Worm (Caenorhabditis elegans) whole organism, L1 larva: ENCODE data around the gene K07B1.4.

Experiments
- C04F5.9 ChIP-seq: sonication (generic microtip); optimal IDR thresholded peaks from 2 replicates; lab custom pipeline; 2016; ENCODE audit warnings: missing genetic modification characterization, missing compliant biosample characterization
- C16A3.4 ChIP-seq: fragments of 150-350 bp; optimal IDR thresholded peaks from 2 replicates; lab custom pipeline; 2014; ENCODE audit warnings: missing biosample characterization, missing genetic modification characterization
- aha-1 ChIP-seq: fragments of 150-350 bp; optimal IDR thresholded peaks from 2 replicates; lab custom pipeline; 2014; ENCODE audit warnings: missing biosample characterization, missing genetic modification characterization
- alr-1 ChIP-seq: fragments of 200-800 bp; sonication (Bioruptor generic); optimal IDR thresholded peaks from 2 replicates; lab custom pipeline; 2018; ENCODE audit warnings: borderline replicate concordance, mild to moderate bottlenecking, missing genetic modification characterization, missing compliant biosample characterization
- aly-2 ChIP-seq: fragments of 150-350 bp; optimal IDR thresholded peaks from 2 replicates; lab custom pipeline; 2014; ENCODE audit warnings: missing biosample characterization, missing genetic modification characterization
- ama-1 ChIP-seq: fragments of 150-350 bp; optimal IDR thresholded peaks from 2 replicates; lab custom pipeline; 2014
- blmp-1 ChIP-seq: fragments of 150-350 bp; optimal IDR thresholded peaks from 2 replicates; lab custom pipeline; 2014; ENCODE audit warnings: missing biosample characterization, missing genetic modification characterization
- ceh-90 ChIP-seq: sonication (generic microtip); optimal IDR thresholded peaks from 2 replicates; lab custom pipeline; 2016; ENCODE audit warnings: missing genetic modification characterization, missing compliant biosample characterization
- ces-1 ChIP-seq: fragments of 150-350 bp; optimal IDR thresholded peaks from 2 replicates; lab custom pipeline; 2014; ENCODE audit warnings: missing biosample characterization, missing genetic modification reagents, missing genetic modification characterization
- efl-3 ChIP-seq: fragments of 200-800 bp; sonication (Bioruptor generic); optimal IDR thresholded peaks from 2 replicates; lab custom pipeline; 2018; ENCODE audit warnings: mild to moderate bottlenecking, missing genetic modification characterization, missing compliant biosample characterization
- egl-13 ChIP-seq: sonication (generic microtip); optimal IDR thresholded peaks from 2 replicates; lab custom pipeline; 2016; ENCODE audit warnings: missing genotype, missing genetic modification reagents, missing genetic modification characterization, missing compliant biosample characterization
- elt-2 ChIP-seq: sonication (generic microtip); optimal IDR thresholded peaks from 2 replicates; lab custom pipeline; 2016; ENCODE audit warnings: missing genetic modification characterization, mild to moderate bottlenecking, inconsistent platforms, missing compliant biosample characterization, missing genetic modification reagents
- elt-3 ChIP-seq, 6 experiments: fragments of 150-350 bp in 1 of 6; sonication (generic microtip); optimal IDR thresholded peaks; 2 replicates each; lab custom pipeline; 2017 to 2018; ENCODE audit warnings: missing biosample characterization in 6 of 6, missing genetic modification characterization in 6 of 6, inconsistent platforms in 1 of 6
- ets-5 ChIP-seq: fragments of 200-800 bp; sonication (Bioruptor generic); IDR thresholded peaks from 2 replicates; pipeline ENCODE4 v1.3.6; 2022; ENCODE audit warnings: missing genetic modification characterization, missing compliant biosample characterization
- fkh-10 ChIP-seq: sonication (generic microtip); optimal IDR thresholded peaks from 2 replicates; lab custom pipeline; 2017; ENCODE audit warnings: missing biosample characterization, missing genetic modification reagents, missing genetic modification characterization
- grh-1 ChIP-seq: fragments of 200-800 bp; sonication (Bioruptor generic); IDR thresholded peaks from 2 replicates; pipeline ENCODE4 v1.3.6; 2022; ENCODE audit warnings: missing genetic modification reagents, missing genetic modification characterization, missing compliant biosample characterization
- hlh-4 ChIP-seq: sonication (generic microtip); optimal IDR thresholded peaks from 2 replicates; lab custom pipeline; 2016; ENCODE audit warnings: mild to moderate bottlenecking, missing genetic modification characterization, missing compliant biosample characterization
- hpl-2 ChIP-seq: fragments of 150-350 bp; optimal IDR thresholded peaks from 2 replicates; lab custom pipeline; 2014; ENCODE audit warnings: missing biosample characterization, missing genetic modification reagents, missing genetic modification characterization
- irx-1 ChIP-seq: sonication (generic microtip); optimal IDR thresholded peaks from 2 replicates; lab custom pipeline; 2016; ENCODE audit warnings: missing genetic modification characterization, missing compliant biosample characterization
- isw-1 ChIP-seq: fragments of 200-800 bp; sonication (Bioruptor generic); IDR thresholded peaks from 2 replicates; pipeline ENCODE4 v1.3.6; 2022; ENCODE audit warnings: missing genetic modification characterization, missing compliant biosample characterization
- jun-1 ChIP-seq: fragments of 150-350 bp; optimal IDR thresholded peaks from 2 replicates; lab custom pipeline; 2014; ENCODE audit warnings: missing biosample characterization, missing genetic modification reagents, missing genetic modification characterization
- lin-13 ChIP-seq: fragments of 150-350 bp; optimal IDR thresholded peaks from 2 replicates; lab custom pipeline; 2014; ENCODE audit warnings: missing biosample characterization, missing genetic modification reagents, missing genetic modification characterization
- lin-14 ChIP-seq: fragments of 200-800 bp; sonication (Bioruptor generic); optimal IDR thresholded peaks from 2 replicates; lab custom pipeline; 2018; ENCODE audit warnings: mild to moderate bottlenecking, missing genetic modification characterization, moderate library complexity, missing compliant biosample characterization
- lin-35 ChIP-seq, 2 experiments: fragments of 150-350 bp; optimal IDR thresholded peaks; 2 replicates each; lab custom pipeline; 2014; ENCODE audit warnings: missing biosample characterization in 2 of 2, missing genetic modification characterization in 2 of 2, missing genetic modification reagents in 2 of 2
- mab-9 ChIP-seq: fragments of 200-800 bp; sonication (Bioruptor generic); IDR thresholded peaks from 2 replicates; pipeline ENCODE4 v1.3.6; 2022; ENCODE audit warnings: missing genetic modification reagents, missing genetic modification characterization, missing compliant biosample characterization
- mef-2 ChIP-seq: fragments of 150-350 bp; optimal IDR thresholded peaks from 2 replicates; lab custom pipeline; 2014; ENCODE audit warnings: missing biosample characterization, missing genetic modification characterization
- mep-1 ChIP-seq: fragments of 150-350 bp; optimal IDR thresholded peaks from 2 replicates; lab custom pipeline; 2014; ENCODE audit warnings: missing biosample characterization, missing genetic modification characterization
- nhr-11 ChIP-seq: fragments of 150-350 bp; optimal IDR thresholded peaks from 2 replicates; lab custom pipeline; 2014; ENCODE audit warnings: missing biosample characterization, missing genetic modification characterization
- nhr-19 ChIP-seq: fragments of 200-800 bp; sonication (Bioruptor generic); conservative IDR thresholded peaks from 2 replicates; pipeline ENCODE4 v1.3.6; 2022; ENCODE audit warnings: missing genetic modification characterization, missing compliant biosample characterization
- nhr-20 ChIP-seq: sonication (generic microtip); optimal IDR thresholded peaks from 2 replicates; lab custom pipeline; 2016; ENCODE audit warnings: mild to moderate bottlenecking, missing genetic modification characterization, missing compliant biosample characterization
- nhr-28 ChIP-seq: fragments of 150-350 bp; optimal IDR thresholded peaks from 2 replicates; lab custom pipeline; 2014; ENCODE audit warnings: missing biosample characterization, missing genetic modification characterization
- nhr-47 ChIP-seq: sonication (generic microtip); optimal IDR thresholded peaks from 2 replicates; lab custom pipeline; 2016; ENCODE audit warnings: mild to moderate bottlenecking, missing genetic modification characterization, moderate library complexity, missing compliant biosample characterization
- nhr-71 ChIP-seq: sonication (generic microtip); optimal IDR thresholded peaks from 2 replicates; lab custom pipeline; 2016; ENCODE audit warnings: mild to moderate bottlenecking, missing genetic modification characterization, moderate library complexity, missing compliant biosample characterization
- nhr-76 ChIP-seq: sonication (generic microtip); optimal IDR thresholded peaks from 2 replicates; lab custom pipeline; 2017; ENCODE audit warnings: missing biosample characterization, missing genetic modification characterization
- nhr-84 ChIP-seq: sonication (generic microtip); optimal IDR thresholded peaks from 2 replicates; lab custom pipeline; 2017; ENCODE audit warnings: missing biosample characterization, missing genetic modification characterization
- nhr-85 ChIP-seq: sonication (generic microtip); peaks from one replicate; lab custom pipeline; 2016; ENCODE audit warnings: missing genetic modification characterization, inconsistent platforms, missing compliant biosample characterization
- nhr-90 ChIP-seq: sonication (generic microtip); optimal IDR thresholded peaks from 2 replicates; lab custom pipeline; 2016; ENCODE audit warnings: mild to moderate bottlenecking, missing genetic modification characterization, missing compliant biosample characterization; ENCODE audit not compliant: poor library complexity
- pag-3 ChIP-seq: sonication (generic microtip); optimal IDR thresholded peaks from 2 replicates; lab custom pipeline; 2017; ENCODE audit warnings: missing genetic modification characterization, mild to moderate bottlenecking, missing compliant biosample characterization, antibody characterized with exemption, borderline replicate concordance; ENCODE audit not compliant: insufficient read depth
- pqm-1 ChIP-seq: sonication (generic microtip); optimal IDR thresholded peaks from 3 replicates; lab custom pipeline; 2017; ENCODE audit warnings: missing biosample characterization, missing genetic modification characterization
- rnt-1 ChIP-seq: sonication (generic microtip); optimal IDR thresholded peaks from 2 replicates; lab custom pipeline; 2016; ENCODE audit warnings: mild to moderate bottlenecking, missing genetic modification characterization, moderate library complexity, missing compliant biosample characterization
- skn-1 ChIP-seq: fragments of 150-350 bp; optimal IDR thresholded peaks from 2 replicates; lab custom pipeline; 2014; ENCODE audit warnings: missing biosample characterization, missing genetic modification characterization
- snu-23 ChIP-seq: sonication (generic microtip); optimal IDR thresholded peaks from 2 replicates; lab custom pipeline; 2016; ENCODE audit warnings: missing genetic modification characterization, missing compliant biosample characterization
- sox-4 ChIP-seq: sonication (generic microtip); optimal IDR thresholded peaks from 2 replicates; lab custom pipeline; 2016; ENCODE audit warnings: missing genetic modification characterization, missing compliant biosample characterization
- tlp-1 ChIP-seq: fragments of 150-350 bp; optimal IDR thresholded peaks from 2 replicates; lab custom pipeline; 2014; ENCODE audit warnings: missing biosample characterization, missing genetic modification characterization
- unc-30 ChIP-seq: sonication (generic microtip); optimal IDR thresholded peaks from 2 replicates; lab custom pipeline; 2017; ENCODE audit warnings: missing biosample characterization, missing genetic modification characterization
- unc-86 ChIP-seq: sonication (generic microtip); optimal IDR thresholded peaks from 2 replicates; lab custom pipeline; 2016; ENCODE audit warnings: missing genetic modification characterization, missing compliant biosample characterization
- unc-98 ChIP-seq: fragments of 200-800 bp; sonication (Bioruptor generic); IDR thresholded peaks from 2 replicates; pipeline ENCODE4 v1.3.6; 2022; ENCODE audit warnings: missing genetic modification characterization, missing compliant biosample characterization
- vab-15 ChIP-seq: sonication (generic microtip); optimal IDR thresholded peaks from 2 replicates; lab custom pipeline; 2017; ENCODE audit warnings: missing genotype, mild to moderate bottlenecking, missing genetic modification characterization, missing compliant biosample characterization
- zag-1 ChIP-seq: fragments of 150-350 bp; optimal IDR thresholded peaks from 2 replicates; lab custom pipeline; 2014; ENCODE audit warnings: missing biosample characterization, missing genetic modification characterization
- ztf-11 ChIP-seq, 2 experiments: sonication (generic microtip); optimal IDR thresholded peaks; 2 replicates each; lab custom pipeline; 2016 to 2017; ENCODE audit warnings: missing genetic modification characterization in 2 of 2, missing biosample characterization in 1 of 2, missing compliant biosample characterization in 1 of 2
- ztf-4 ChIP-seq: fragments of 150-350 bp; optimal IDR thresholded peaks from 2 replicates; lab custom pipeline; 2014; ENCODE audit warnings: missing biosample characterization, missing genetic modification characterization

Gene K07B1.4

ce11 chrV:9343629-9344624, 15.2 kb downstream of the K07B1.4 start, which contains the start of gene tos-1 (continued):
- 0 out of 2 replicates have a peak, but pooled peaks have one; percentile 69 for TF ChIP-seq ets-5 (GFP tag; lab: Robert Waterston, UW)
- TF ChIP-seq tlp-1 (tag; lab: Kevin White, UChicago) = no peak
- TF ChIP-seq efl-3 (GFP tag; lab: Kevin White, UChicago) = peak; percentile 70
- peak; percentile 97 for TF ChIP-seq unc-98 (GFP tag; lab: Robert Waterston, UW)
- peak; percentile 99 for TF ChIP-seq ama-1
- TF ChIP-seq unc-86 = peak; percentile 100
- peak; percentile 73 for TF ChIP-seq hlh-4 (tag; lab: Kevin White, UChicago)
- TF ChIP-seq elt-2 (tag; lab: Kevin White, UChicago) = peak; percentile 98
- no peak for TF ChIP-seq unc-30
- peak; percentile 85 for TF ChIP-seq nhr-76 (tag; lab: Kevin White, UChicago)
- peak; percentile 89 for TF ChIP-seq C04F5.9 (tag; lab: Kevin White, UChicago)
- peak; percentile 98 for TF ChIP-seq nhr-19
- peak; percentile 98 for TF ChIP-seq irx-1 (tag; lab: Kevin White, UChicago)
- TF ChIP-seq blmp-1 (tag; lab: Kevin White, UChicago) = peak; percentile 72
- peak; percentile 14 for TF ChIP-seq mef-2
- peak; percentile 72 for TF ChIP-seq nhr-28 (tag; lab: Kevin White, UChicago)
- no peak for TF ChIP-seq alr-1 (tag; lab: Kevin White, UChicago)
- TF ChIP-seq jun-1 (tag; lab: Kevin White, UChicago) = peak; percentile 99
- peak; percentile 97 for TF ChIP-seq nhr-11
- TF ChIP-seq isw-1 (GFP tag; lab: Robert Waterston, UW) = peak; percentile 99
- TF ChIP-seq ztf-4 = peak; percentile 95
- TF ChIP-seq pqm-1 (tag; lab: Kevin White, UChicago) = no peak
- TF ChIP-seq nhr-90 (tag; lab: Kevin White, UChicago) = peak; percentile 99
- peak; percentile 7 for TF ChIP-seq pag-3 (tag; lab: Kevin White, UChicago)
- peak; percentile 71 for TF ChIP-seq nhr-84 (tag; lab: Kevin White, UChicago)
- TF ChIP-seq vab-15 (tag; lab: Kevin White, UChicago) = peak; percentile 97
- no peak for TF ChIP-seq ces-1
- peak; percentile 35 for TF ChIP-seq ceh-90 (tag; lab: Kevin White, UChicago)
- peak; percentile 99 for TF ChIP-seq egl-13
- TF ChIP-seq hpl-2 (GFP tag; lab: Kevin White, UChicago) = peak; percentile 95
- peak; percentile 97 for TF ChIP-seq sox-4 (tag; lab: Kevin White, UChicago)
- TF ChIP-seq snu-23 (GFP tag; lab: Kevin White, UChicago) = peak; percentile 100
- TF ChIP-seq grh-1 (GFP tag; lab: Robert Waterston, UW) = peak; percentile 99
- peak; percentile 100 for TF ChIP-seq nhr-85 (tag; lab: Kevin White, UChicago)
- peak; percentile 100 for TF ChIP-seq nhr-20 (tag; lab: Kevin White, UChicago)
- peak; percentile 82 for TF ChIP-seq rnt-1 (tag; lab: Kevin White, UChicago)
- peak; percentile 94 for TF ChIP-seq mep-1 (tag; lab: Kevin White, UChicago)
- TF ChIP-seq fkh-10 (GFP tag; lab: Kevin White, UChicago) = peak; percentile 98
- TF ChIP-seq elt-3 (tag; optimal IDR thresholded peaks at IDR 0.05; lab: Kevin White, UChicago) = peak in 5 of 6 experiments; percentile 81 to 98 (median 90)
- peak; percentile 90 for TF ChIP-seq aha-1
- TF ChIP-seq aly-2 = peak; percentile 86
- peak; percentile 100 for TF ChIP-seq nhr-47
- peak; percentile 69 for TF ChIP-seq skn-1
- peak; percentile 86 for TF ChIP-seq zag-1
- TF ChIP-seq lin-14 (GFP tag; lab: Kevin White, UChicago) = peak; percentile 100
- TF ChIP-seq nhr-71 (tag; lab: Kevin White, UChicago) = peak; percentile 100
- TF ChIP-seq mab-9 (GFP tag; lab: Robert Waterston, UW) = peak; percentile 95
- TF ChIP-seq lin-13 (GFP tag; lab: Kevin White, UChicago) = peak; percentile 85
- TF ChIP-seq C16A3.4 = peak; percentile 97
- peak; percentile 87 to 93 for TF ChIP-seq lin-35 (GFP tag; optimal IDR thresholded peaks at IDR 0.05; lab: Kevin White, UChicago)
- TF ChIP-seq ztf-11 (tag; optimal IDR thresholded peaks at IDR 0.05; lab: Kevin White, UChicago) = peak in 1 of 2 experiments; percentile 96
